Fruit fly (Drosophila melanogaster) whole organism, embryonic: ENCODE measurements around the gene CG43760.

Source experiments
- CG10366 ChIP-seq: fragments of 200-800 bp; sonication (Bioruptor generic); IDR thresholded peaks from 2 replicates; pipeline ENCODE4 v1.3.6; 2022; ENCODE audit warnings: missing biosample characterization, missing genetic modification characterization
- CG10654 ChIP-seq: fragments of 200-800 bp; sonication (Bioruptor generic); optimal IDR thresholded peaks from 2 replicates; lab custom pipeline; 2016; ENCODE audit warnings: missing biosample characterization, missing genetic modification characterization
- CG12104 ChIP-seq: fragments of 200-800 bp; sonication (Bioruptor generic); optimal IDR thresholded peaks from 3 replicates; lab custom pipeline; 2016; ENCODE audit warnings: missing biosample characterization, missing genetic modification characterization
- CG14441 ChIP-seq: fragments of 200-800 bp; sonication (Bioruptor generic); IDR thresholded peaks from 2 replicates; pipeline ENCODE4 v1.3.6; 2022; ENCODE audit warnings: missing biosample characterization, missing genetic modification characterization
- CG14860 ChIP-seq: fragments of 200-800 bp; sonication (Bioruptor generic); IDR thresholded peaks from 3 replicates; pipeline ENCODE4 v1.3.6; 2022; ENCODE audit warnings: missing biosample characterization, missing genetic modification characterization; ENCODE audit not compliant: partially characterized antibody
- CG14965 ChIP-seq: fragments of 200-800 bp; sonication (Bioruptor generic); optimal IDR thresholded peaks from 2 replicates; lab custom pipeline; 2016; ENCODE audit warnings: missing biosample characterization, missing genetic modification characterization, borderline replicate concordance
- CG1603 ChIP-seq: fragments of 200-800 bp; sonication (Bioruptor generic); optimal IDR thresholded peaks from 2 replicates; lab custom pipeline; 2019; ENCODE audit warnings: missing biosample characterization, mild to moderate bottlenecking, missing genetic modification characterization, moderate library complexity
- CG17186 ChIP-seq: fragments of 200-800 bp; sonication (Bioruptor generic); optimal IDR thresholded peaks from 3 replicates; lab custom pipeline; 2017; ENCODE audit warnings: missing biosample characterization, missing genetic modification reagents, missing genetic modification characterization
- CG17328 ChIP-seq: fragments of 200-800 bp; sonication (Bioruptor generic); IDR thresholded peaks from 2 replicates; pipeline ENCODE4 v1.3.6; 2022; ENCODE audit warnings: missing biosample characterization, missing genetic modification characterization
- CG17568 ChIP-seq: fragments of 200-800 bp; sonication (Bioruptor generic); optimal IDR thresholded peaks from 2 replicates; lab custom pipeline; 2018; ENCODE audit warnings: missing biosample characterization, mild to moderate bottlenecking, missing genetic modification characterization, moderate library complexity
- CG2120 ChIP-seq: fragments of 200-800 bp; sonication (Bioruptor generic); optimal IDR thresholded peaks from 3 replicates; lab custom pipeline; 2016; ENCODE audit warnings: missing biosample characterization, missing genetic modification characterization
- CG2129 ChIP-seq: fragments of 200-800 bp; sonication (Bioruptor generic); IDR thresholded peaks from 2 replicates; pipeline ENCODE4 v1.3.6; 2022; ENCODE audit warnings: missing biosample characterization, missing genetic modification characterization; ENCODE audit not compliant: partially characterized antibody
- CG30020 ChIP-seq: fragments of 200-800 bp; optimal IDR thresholded peaks from 2 replicates; lab custom pipeline; 2019; ENCODE audit warnings: missing biosample characterization, mild to moderate bottlenecking, missing genetic modification characterization, moderate library complexity
- CG31441 ChIP-seq: fragments of 200-800 bp; sonication (Bioruptor generic); IDR thresholded peaks from 2 replicates; pipeline ENCODE4 v1.3.6; 2022; ENCODE audit warnings: missing biosample characterization, missing genetic modification characterization
- CG3407 ChIP-seq: fragments of 200-800 bp; sonication (Bioruptor generic); optimal IDR thresholded peaks from 2 replicates; lab custom pipeline; 2018; ENCODE audit warnings: missing biosample characterization, mild to moderate bottlenecking, missing genetic modification characterization
- CG34224 ChIP-seq: fragments of 200-800 bp; sonication (Bioruptor generic); IDR thresholded peaks from 3 replicates; pipeline ENCODE4 v1.3.6; 2022; ENCODE audit warnings: missing biosample characterization, missing genetic modification characterization; ENCODE audit not compliant: partially characterized antibody
- CG3995 ChIP-seq: fragments of 200-800 bp; sonication (Bioruptor generic); optimal IDR thresholded peaks from 3 replicates; lab custom pipeline; 2016; ENCODE audit warnings: missing biosample characterization, missing genetic modification characterization
- CG4404 ChIP-seq: fragments of 200-800 bp; sonication (Bioruptor generic); IDR thresholded peaks from 2 replicates; pipeline ENCODE4 v1.3.6; 2022; ENCODE audit warnings: missing biosample characterization, missing genetic modification characterization
- CG6654 ChIP-seq: fragments of 200-800 bp; sonication (Bioruptor generic); optimal IDR thresholded peaks from 2 replicates; lab custom pipeline; 2017; ENCODE audit warnings: missing biosample characterization, mild to moderate bottlenecking, missing genetic modification characterization
- CG6689 ChIP-seq: fragments of 200-800 bp; sonication (Bioruptor generic); IDR thresholded peaks from 2 replicates; pipeline ENCODE4 v1.3.6; 2022; ENCODE audit warnings: missing biosample characterization, missing genetic modification characterization
- CG7745 ChIP-seq: fragments of 200-800 bp; sonication (Bioruptor generic); optimal IDR thresholded peaks from 2 replicates; lab custom pipeline; 2018; ENCODE audit warnings: missing biosample characterization, mild to moderate bottlenecking, missing genetic modification characterization, moderate library complexity
- CG8359 ChIP-seq: fragments of 200-800 bp; sonication (Bioruptor generic); optimal IDR thresholded peaks from 2 replicates; lab custom pipeline; 2017; ENCODE audit warnings: missing biosample characterization, mild to moderate bottlenecking, missing genetic modification characterization, borderline replicate concordance
- Dfd ChIP-seq, 2 experiments: fragments of >200 bp; optimal IDR thresholded peaks; 2 replicates each; lab custom pipeline; 2017; ENCODE audit warnings: missing biosample characterization in 2 of 2, missing genetic modification characterization in 2 of 2
- Dip2 ChIP-seq: fragments of 200-800 bp; sonication (Bioruptor generic); IDR thresholded peaks from 2 replicates; pipeline ENCODE4 v1.3.6; 2022; ENCODE audit warnings: missing biosample characterization, missing genetic modification characterization
- Fer1 ChIP-seq: fragments of 200-800 bp; sonication (Bioruptor generic); optimal IDR thresholded peaks from 2 replicates; lab custom pipeline; 2017; ENCODE audit warnings: missing biosample characterization, mild to moderate bottlenecking, missing genetic modification characterization
- Hr78 ChIP-seq, 2 experiments: fragments of 200-800 bp in 1 of 2; fragments of >200 bp in 1 of 2; sonication (Bioruptor generic) in 1 of 2; optimal IDR thresholded peaks; 2 replicates each; lab custom pipeline; 2017 to 2019; ENCODE audit warnings: missing biosample characterization in 2 of 2, missing genetic modification characterization in 2 of 2, mild to moderate bottlenecking in 1 of 2, moderate library complexity in 1 of 2
- Mad ChIP-seq: fragments of 200-800 bp; sonication (Bioruptor generic); optimal IDR thresholded peaks from 2 replicates; lab custom pipeline; 2016; ENCODE audit warnings: missing biosample characterization, missing genetic modification characterization
- Med ChIP-seq: fragments of 200-800 bp; sonication (Bioruptor generic); peaks from one replicate; lab custom pipeline; 2016; ENCODE audit warnings: missing biosample characterization, missing genetic modification characterization, mild to moderate bottlenecking, inconsistent platforms, moderate library complexity
- Pdp1 ChIP-seq, 2 experiments: fragments of 200-800 bp; sonication (Bioruptor generic); optimal IDR thresholded peaks; 3 replicates each; lab custom pipeline; 2016; ENCODE audit warnings: missing biosample characterization in 2 of 2, missing genetic modification characterization in 2 of 2, mild to moderate bottlenecking in 1 of 2, moderate library complexity in 1 of 2
- Ssrp ChIP-seq: fragments of 200-800 bp; sonication (Bioruptor generic); optimal IDR thresholded peaks from 2 replicates; lab custom pipeline; 2018; ENCODE audit warnings: missing biosample characterization, mild to moderate bottlenecking, missing genetic modification characterization, moderate library complexity
- amos ChIP-seq: fragments of 200-800 bp; sonication (Bioruptor generic); IDR thresholded peaks from 2 replicates; pipeline ENCODE4 v1.3.6; 2022; ENCODE audit warnings: missing biosample characterization, missing genetic modification characterization; ENCODE audit not compliant: partially characterized antibody
- bcd ChIP-seq: fragments of 200-800 bp; sonication (Bioruptor generic); optimal IDR thresholded peaks from 2 replicates; lab custom pipeline; 2017; ENCODE audit warnings: missing biosample characterization, mild to moderate bottlenecking, missing genetic modification characterization
- chm ChIP-seq: fragments of 200-800 bp; sonication (Bioruptor generic); IDR thresholded peaks from 2 replicates; pipeline ENCODE4 v1.3.6; 2022; ENCODE audit warnings: missing biosample characterization, missing genetic modification characterization
- esg ChIP-seq: fragments of 200-800 bp; sonication (Bioruptor generic); conservative IDR thresholded peaks from 2 replicates; pipeline ENCODE4 v1.3.6; 2022; ENCODE audit warnings: missing biosample characterization, missing genetic modification characterization
- fd102C ChIP-seq: fragments of 200-800 bp; sonication (Bioruptor generic); optimal IDR thresholded peaks from 2 replicates; lab custom pipeline; 2018; ENCODE audit warnings: missing biosample characterization, mild to moderate bottlenecking, missing genetic modification characterization, moderate library complexity
- gcm ChIP-seq: fragments of 200-800 bp; sonication (Bioruptor generic); optimal IDR thresholded peaks from 2 replicates; lab custom pipeline; 2019; ENCODE audit warnings: missing biosample characterization, mild to moderate bottlenecking, missing genetic modification characterization, moderate library complexity
- grau ChIP-seq: fragments of 200-800 bp; optimal IDR thresholded peaks from 3 replicates; lab custom pipeline; 2019; ENCODE audit warnings: missing biosample characterization, mild to moderate bottlenecking, missing genetic modification characterization, moderate library complexity
- gro ChIP-seq: fragments of 200-800 bp; sonication (Bioruptor generic); optimal IDR thresholded peaks from 2 replicates; lab custom pipeline; 2016; ENCODE audit warnings: missing biosample characterization, missing genetic modification characterization
- hth ChIP-seq: fragments of >200 bp; optimal IDR thresholded peaks from 2 replicates; lab custom pipeline; 2017; ENCODE audit warnings: inconsistent platforms
- mam ChIP-seq: fragments of 200-800 bp; sonication (Bioruptor generic); optimal IDR thresholded peaks from 3 replicates; lab custom pipeline; 2016; ENCODE audit warnings: missing biosample characterization, missing genetic modification characterization
- oc ChIP-seq: fragments of 200-800 bp; sonication (Bioruptor generic); optimal IDR thresholded peaks from 2 replicates; lab custom pipeline; 2018; ENCODE audit warnings: missing biosample characterization, mild to moderate bottlenecking, missing genetic modification characterization, moderate library complexity
- org-1 ChIP-seq: fragments of 200-800 bp; sonication (Bioruptor generic); optimal IDR thresholded peaks from 2 replicates; lab custom pipeline; 2017; ENCODE audit warnings: missing biosample characterization, missing genetic modification characterization
- salm ChIP-seq: fragments of 200-800 bp; sonication (Bioruptor generic); optimal IDR thresholded peaks from 2 replicates; lab custom pipeline; 2018; ENCODE audit warnings: missing biosample characterization, mild to moderate bottlenecking, missing genetic modification characterization
- schlank ChIP-seq: fragments of 200-800 bp; sonication (Bioruptor generic); optimal IDR thresholded peaks from 2 replicates; lab custom pipeline; 2018; ENCODE audit warnings: missing biosample characterization, mild to moderate bottlenecking, missing genetic modification characterization
- tna ChIP-seq: fragments of 200-800 bp; sonication (Bioruptor generic); IDR thresholded peaks from 2 replicates; pipeline ENCODE4 v1.3.6; 2022; ENCODE audit warnings: missing biosample characterization, missing genetic modification characterization; ENCODE audit not compliant: partially characterized antibody
- trh ChIP-seq: fragments of 200-800 bp; sonication (Bioruptor generic); optimal IDR thresholded peaks from 2 replicates; lab custom pipeline; 2016; ENCODE audit warnings: missing biosample characterization, missing genetic modification characterization
- wek ChIP-seq: fragments of 200-800 bp; sonication (Bioruptor generic); optimal IDR thresholded peaks from 3 replicates; lab custom pipeline; 2018; ENCODE audit warnings: missing biosample characterization, mild to moderate bottlenecking, missing genetic modification characterization, moderate library complexity
- zfh1 ChIP-seq: fragments of 200-800 bp; sonication (Bioruptor generic); IDR thresholded peaks from 3 replicates; pipeline ENCODE4 v1.3.6; 2022; ENCODE audit warnings: missing biosample characterization, missing genetic modification characterization

The CG43760 gene

dm6 chr2L:15746600-15747393 lies 29.9 kb downstream of the CG43760 start:
- peak; percentile 68 for TF ChIP-seq CG8359 (GFP tag; lab: Kevin White, UChicago)
- TF ChIP-seq Dip2 (GFP tag; lab: Robert Waterston, UW) = no peak
- no peak for TF ChIP-seq hth (lab: Kevin White, UChicago)
- peak; percentile 25 to 44 for TF ChIP-seq Pdp1 (GFP tag; optimal IDR thresholded peaks at IDR 0.05; lab: Kevin White, UChicago)
- peak; percentile 94 for TF ChIP-seq CG12104 (GFP tag; lab: Kevin White, UChicago)
- no peak for TF ChIP-seq amos
- TF ChIP-seq CG7745 (tag; lab: Kevin White, UChicago) = peak; percentile 23
- no peak; the same call in none of the 2 replicates for TF ChIP-seq CG4404 (GFP tag; lab: Robert Waterston, UW)
- peak; percentile 59 for TF ChIP-seq Med
- TF ChIP-seq Ssrp (tag; lab: Kevin White, UChicago) = peak; percentile 95
- no peak for TF ChIP-seq fd102C (GFP tag; lab: Kevin White, UChicago)
- TF ChIP-seq trh = peak; percentile 72
- TF ChIP-seq grau (tag; lab: Kevin White, UChicago) = peak; percentile 95
- peak; percentile 80 for TF ChIP-seq salm
- TF ChIP-seq CG2129 (GFP tag; lab: Robert Waterston, UW) = no peak
- TF ChIP-seq esg (GFP tag; lab: Robert Waterston, UW) = peak; percentile 82
- TF ChIP-seq mam = peak; percentile 17
- TF ChIP-seq tna (GFP tag; lab: Robert Waterston, UW) = no peak
- TF ChIP-seq wek (GFP tag; lab: Kevin White, UChicago) = no peak
- TF ChIP-seq CG14965 = no peak
- peak; percentile 93 for TF ChIP-seq gcm
- TF ChIP-seq oc (tag; lab: Kevin White, UChicago) = peak; percentile 68
- TF ChIP-seq CG14441 = peak; percentile 72; the same call in 1 of the 2 replicates
- peak; percentile 87 for TF ChIP-seq org-1 (GFP tag; lab: Kevin White, UChicago)
- TF ChIP-seq CG3407 (GFP tag; lab: Kevin White, UChicago) = peak; percentile 79
- TF ChIP-seq CG31441 (GFP tag; lab: Robert Waterston, UW) = peak; percentile 98
- no peak for TF ChIP-seq CG34224 (GFP tag; lab: Robert Waterston, UW)
- TF ChIP-seq Mad (GFP tag; lab: Kevin White, UChicago) = peak; percentile 42
- TF ChIP-seq CG6654 = peak; percentile 82
- peak; percentile 57 for TF ChIP-seq CG2120 (GFP tag; lab: Kevin White, UChicago)
- peak; percentile 1 for TF ChIP-seq schlank (tag; lab: Kevin White, UChicago)
- TF ChIP-seq CG1603 (tag; lab: Kevin White, UChicago) = peak; percentile 6
- peak in 1 of 2 experiments; percentile 71 for TF ChIP-seq Hr78 (GFP tag; optimal IDR thresholded peaks at IDR 0.05; lab: Kevin White, UChicago)
- TF ChIP-seq CG10654 (GFP tag; lab: Kevin White, UChicago) = peak; percentile 81
- no peak for TF ChIP-seq gro (GFP tag; lab: Kevin White, UChicago)
- no peak for TF ChIP-seq Dfd (GFP tag; optimal IDR thresholded peaks at IDR 0.05; lab: Kevin White, UChicago)
- TF ChIP-seq CG3995 = no peak
- peak; percentile 84 for TF ChIP-seq CG30020 (tag; lab: Kevin White, UChicago)
- peak; percentile 65 for TF ChIP-seq CG10366 (GFP tag; lab: Robert Waterston, UW)
- TF ChIP-seq CG17568 (GFP tag; lab: Kevin White, UChicago) = peak; percentile 35
- peak; percentile 85 for TF ChIP-seq Fer1 (GFP tag; lab: Kevin White, UChicago)
- TF ChIP-seq zfh1 (GFP tag; lab: Robert Waterston, UW) = peak; percentile 82
- TF ChIP-seq CG17328 = peak; percentile 74
- TF ChIP-seq chm (GFP tag; lab: Robert Waterston, UW) = no peak
- TF ChIP-seq CG14860 (GFP tag; lab: Robert Waterston, UW) = no peak
- TF ChIP-seq bcd (GFP tag; lab: Kevin White, UChicago) = peak; percentile 92
- peak; percentile 92 for TF ChIP-seq CG6689 (GFP tag; lab: Robert Waterston, UW)
- TF ChIP-seq CG17186 (GFP tag; lab: Kevin White, UChicago) = no peak
